Worm (Caenorhabditis elegans): Measurements from ENCODE around the gene C18A11.1.

- no peak for TF ChIP-seq nhr-28 (tag; optimal IDR thresholded peaks at IDR 0.05)
- no peak for TF ChIP-seq pqm-1 (tag; optimal IDR thresholded peaks at IDR 0.05)
- TF ChIP-seq unc-62 (GFP tag; optimal IDR thresholded peaks at IDR 0.05 in 1 of 2): no peak
- TF ChIP-seq unc-62 (tag; optimal IDR thresholded peaks at IDR 0.05): no peak
- no peak for TF ChIP-seq snpc-4 (tag; optimal IDR thresholded peaks at IDR 0.05)
- no peak for TF ChIP-seq pha-4 (GFP tag; IDR thresholded peaks at IDR 0.05)
- TF ChIP-seq pha-4 (tag; optimal IDR thresholded peaks at IDR 0.05): no peak
- no peak for TF ChIP-seq ama-1 (optimal IDR thresholded peaks at IDR 0.05)
- no peak for TF ChIP-seq nhr-111 (GFP tag; optimal IDR thresholded peaks at IDR 0.05)
- no peak for TF ChIP-seq hlh-30 (tag; optimal IDR thresholded peaks at IDR 0.05; ENCODE audit: insufficient read depth)
- no peak for TF ChIP-seq Y105C5A.15 (GFP tag; IDR thresholded peaks at IDR 0.05)
- TF ChIP-seq lsy-2 (tag; optimal IDR thresholded peaks at IDR 0.05): no peak
- TF ChIP-seq ceh-28 (tag; optimal IDR thresholded peaks at IDR 0.05): no peak
- no peak for TF ChIP-seq unc-39 (tag; optimal IDR thresholded peaks at IDR 0.05)
- no peak for TF ChIP-seq T26A8.4 (GFP tag; IDR thresholded peaks at IDR 0.05)
- TF ChIP-seq skn-1 (tag; optimal IDR thresholded peaks at IDR 0.05): no peak
Observed at ce11 chrX:8048637-8049036, 20.5 kb upstream of the C18A11.1 start.
